Worm (Caenorhabditis elegans): ENCODE measurements around the gene lact-5.

DNA sequence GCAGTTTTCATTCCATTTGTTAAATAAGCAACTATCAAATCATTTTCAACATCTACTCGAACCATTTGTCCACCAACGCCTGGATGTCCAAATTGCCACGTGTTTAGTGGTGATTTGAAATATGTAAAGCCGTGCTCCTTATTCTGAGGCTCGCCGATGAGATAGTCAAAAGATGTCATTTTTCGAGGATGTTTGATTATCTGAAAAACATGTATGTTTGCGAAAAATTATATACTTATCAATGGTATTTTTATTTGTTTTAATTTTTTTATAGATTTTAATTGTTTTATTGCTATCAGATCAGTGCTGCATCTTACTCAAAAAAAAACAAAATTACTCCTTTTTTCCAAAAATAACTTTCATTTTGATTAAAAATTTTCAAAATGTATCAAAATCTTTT is 2.8 kb downstream of the lact-5 start:
- TF ChIP-seq hlh-6 (tag; optimal IDR thresholded peaks at IDR 0.05): no peak
- TF ChIP-seq odd-2 (tag; optimal IDR thresholded peaks at IDR 0.05): no peak
- TF ChIP-seq ama-1 (optimal IDR thresholded peaks at IDR 0.05): no peak
- no peak for TF ChIP-seq pros-1 (tag; optimal IDR thresholded peaks at IDR 0.05)
- no peak for TF ChIP-seq fax-1 (tag; optimal IDR thresholded peaks at IDR 0.05)
- TF ChIP-seq lin-11 (tag; optimal IDR thresholded peaks at IDR 0.05): no peak
- no peak for TF ChIP-seq hlh-30 (tag; optimal IDR thresholded peaks at IDR 0.05; ENCODE audit: insufficient read depth)
- TF ChIP-seq pqm-1 (tag; optimal IDR thresholded peaks at IDR 0.05): no peak

All from whole organism, late embryonic.